Fruit fly (Drosophila melanogaster): Measurements from ENCODE around the gene SmB.

dm6 chr2L:10395035-10395434 lies 31.4 kb downstream of the SmB start:
- TF ChIP-seq CG8478 (optimal IDR thresholded peaks at IDR 0.05) (no peak), CTCF (optimal IDR thresholded peaks at IDR 0.05) (no peak)
